Worm (Caenorhabditis elegans): ENCODE measurements around the gene C39H7.4.

Gene C39H7.4

DNA sequence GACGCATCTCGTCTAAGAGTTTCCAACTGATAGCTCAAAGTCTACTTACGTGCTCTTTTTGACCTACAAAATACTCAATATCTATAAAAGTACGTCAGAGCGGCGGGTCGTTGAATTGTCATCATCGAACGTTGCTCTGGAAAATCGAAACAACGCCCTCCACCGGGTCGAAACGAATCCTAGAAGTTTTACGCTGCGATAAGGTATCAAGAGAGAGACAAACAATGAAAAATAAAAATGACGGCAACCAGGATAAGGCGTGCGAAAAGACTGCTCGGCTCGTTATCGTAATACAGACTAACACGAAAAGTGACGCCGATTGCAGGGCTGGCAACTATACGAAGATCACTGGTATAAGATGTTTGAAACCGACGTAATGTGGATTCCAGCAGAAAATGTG, 39.8 kb upstream of the C39H7.4 start:
- TF ChIP-seq klf-2 (GFP tag; conservative IDR thresholded peaks at IDR 0.05) (no peak), flt-1 (GFP tag; IDR thresholded peaks at IDR 0.05) (no peak), tab-1 (GFP tag; IDR thresholded peaks at IDR 0.05) (no peak), cog-1 (tag; optimal IDR thresholded peaks at IDR 0.05) (no peak), ref-1 (GFP tag; conservative IDR thresholded peaks at IDR 0.05) (no peak), ztf-23 (GFP tag; IDR thresholded peaks at IDR 0.05) (no peak), med-1 (GFP tag; optimal IDR thresholded peaks at IDR 0.05; ENCODE audit: insufficient read depth) (no peak), ztf-29 (GFP tag; IDR thresholded peaks at IDR 0.05) (no peak), T22C8.4 (GFP tag; IDR thresholded peaks at IDR 0.05) (no peak)

DNA sequence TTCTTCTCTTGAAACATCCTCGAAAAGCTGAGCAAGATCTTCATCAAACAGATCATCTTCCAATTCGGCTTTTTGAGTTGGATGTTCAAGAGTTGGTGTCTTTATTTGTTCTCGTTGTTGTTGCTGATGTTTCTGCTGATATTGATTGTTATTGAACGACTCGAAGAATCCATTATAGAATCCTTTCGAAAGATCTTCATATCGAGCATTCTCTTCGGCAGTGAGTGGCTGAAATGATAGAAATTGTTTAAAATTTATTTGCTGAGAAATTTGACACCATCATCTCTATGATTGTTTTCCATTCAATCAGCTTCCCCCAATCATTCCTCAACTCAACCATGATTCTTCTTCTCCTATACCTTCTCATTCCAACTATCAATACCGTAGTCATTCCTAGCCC, 39.2 kb upstream of the C39H7.4 start, which contains the start of gene clec-178:
Gene clec-178, plus strand, starts transcription at position 301 of the 400 bp plus-strand sequence.
- TF ChIP-seq klf-2 (GFP tag; conservative IDR thresholded peaks at IDR 0.05) (no peak), cog-1 (tag; optimal IDR thresholded peaks at IDR 0.05) (no peak), ztf-23 (GFP tag; IDR thresholded peaks at IDR 0.05) (no peak), ref-1 (GFP tag; conservative IDR thresholded peaks at IDR 0.05) (no peak), med-1 (GFP tag; optimal IDR thresholded peaks at IDR 0.05; ENCODE audit: insufficient read depth) (no peak), ztf-29 (GFP tag; IDR thresholded peaks at IDR 0.05) (no peak)

ce11 chrIV:5652811-5653483, 38.5 kb upstream of the C39H7.4 start:
- TF ChIP-seq ref-1 (GFP tag; conservative IDR thresholded peaks at IDR 0.05): no peak
- no peak for TF ChIP-seq T22C8.4 (GFP tag; IDR thresholded peaks at IDR 0.05)
- TF ChIP-seq cog-1 (tag; optimal IDR thresholded peaks at IDR 0.05): no peak
- no peak for TF ChIP-seq ztf-29 (GFP tag; IDR thresholded peaks at IDR 0.05)
- TF ChIP-seq med-1 (GFP tag; optimal IDR thresholded peaks at IDR 0.05; ENCODE audit: insufficient read depth): no peak
- TF ChIP-seq flt-1 (GFP tag; IDR thresholded peaks at IDR 0.05): no peak

- no peak for TF ChIP-seq flt-1 (GFP tag; IDR thresholded peaks at IDR 0.05)
- no peak for TF ChIP-seq cog-1 (tag; optimal IDR thresholded peaks at IDR 0.05)
- no peak for TF ChIP-seq klf-2 (GFP tag; conservative IDR thresholded peaks at IDR 0.05)
- TF ChIP-seq ref-1 (GFP tag; conservative IDR thresholded peaks at IDR 0.05): no peak
- TF ChIP-seq ztf-23 (GFP tag; IDR thresholded peaks at IDR 0.05): no peak
- no peak for TF ChIP-seq T22C8.4 (GFP tag; IDR thresholded peaks at IDR 0.05)
- no peak for TF ChIP-seq med-1 (GFP tag; optimal IDR thresholded peaks at IDR 0.05; ENCODE audit: insufficient read depth)
- no peak for TF ChIP-seq tab-1 (GFP tag; IDR thresholded peaks at IDR 0.05)
- TF ChIP-seq ztf-29 (GFP tag; IDR thresholded peaks at IDR 0.05): no peak
Observed at ce11 chrIV:5650761-5651332, 36.4 kb upstream of the C39H7.4 start.

ce11 chrIV:5649073-5649583, 34.7 kb upstream of the C39H7.4 start, which contains the start of gene csn-5:
TSS of gene csn-5 (plus strand) at chrIV:5649533.
- TF ChIP-seq tab-1 (GFP tag; IDR thresholded peaks at IDR 0.05): no peak
- TF ChIP-seq ztf-23 (GFP tag; IDR thresholded peaks at IDR 0.05): no peak
- no peak for TF ChIP-seq cog-1 (tag; optimal IDR thresholded peaks at IDR 0.05)
- TF ChIP-seq ref-1 (GFP tag; conservative IDR thresholded peaks at IDR 0.05): no peak
- TF ChIP-seq flt-1 (GFP tag; IDR thresholded peaks at IDR 0.05): no peak
- no peak for TF ChIP-seq ztf-29 (GFP tag; IDR thresholded peaks at IDR 0.05)
- TF ChIP-seq T22C8.4 (GFP tag; IDR thresholded peaks at IDR 0.05): no peak
- no peak for TF ChIP-seq klf-2 (GFP tag; conservative IDR thresholded peaks at IDR 0.05)
- TF ChIP-seq med-1 (GFP tag; optimal IDR thresholded peaks at IDR 0.05; ENCODE audit: insufficient read depth): no peak

DNA sequence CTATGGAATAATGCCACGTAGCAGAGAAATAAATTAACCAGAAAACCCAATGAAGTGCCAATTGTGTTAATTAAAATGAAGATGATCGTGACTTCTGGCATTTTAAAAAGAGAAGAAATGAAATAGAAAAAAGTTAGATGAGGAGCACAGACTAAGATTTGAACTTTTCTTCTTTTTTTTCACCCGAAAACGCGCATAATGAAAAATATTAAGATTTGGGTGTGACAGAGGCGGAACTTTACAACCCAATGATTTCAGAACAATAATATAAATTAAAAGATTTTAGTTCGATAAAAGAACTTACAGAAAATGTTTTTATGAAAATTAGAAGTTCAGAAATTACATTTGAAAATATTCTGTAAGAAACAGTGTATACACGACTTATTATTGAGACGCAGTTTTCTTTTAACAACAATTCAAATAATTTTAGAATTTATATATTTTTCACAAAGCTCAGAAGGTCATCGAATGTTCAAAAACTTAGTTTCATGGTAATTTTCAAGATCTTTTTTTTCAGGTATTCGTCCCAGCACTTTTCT, 31.2 kb upstream of the C39H7.4 start, which contains the start of the genes srd-8 and B0547.2:
Gene srd-8, minus strand, starts transcription at position 101 of the 539 bp plus-strand sequence.
Gene B0547.2, plus strand, starts transcription at position 489 of the 539 bp plus-strand sequence.
- TF ChIP-seq klf-2 (GFP tag; conservative IDR thresholded peaks at IDR 0.05): no peak
- TF ChIP-seq ztf-29 (GFP tag; IDR thresholded peaks at IDR 0.05): no peak
- no peak for TF ChIP-seq flt-1 (GFP tag; IDR thresholded peaks at IDR 0.05)
- no peak for TF ChIP-seq ref-1 (GFP tag; conservative IDR thresholded peaks at IDR 0.05)
- TF ChIP-seq tab-1 (GFP tag; IDR thresholded peaks at IDR 0.05): no peak
- no peak for TF ChIP-seq cog-1 (tag; optimal IDR thresholded peaks at IDR 0.05)
- TF ChIP-seq med-1 (GFP tag; optimal IDR thresholded peaks at IDR 0.05; ENCODE audit: insufficient read depth): no peak
- no peak for TF ChIP-seq ztf-23 (GFP tag; IDR thresholded peaks at IDR 0.05)
- TF ChIP-seq T22C8.4 (GFP tag; IDR thresholded peaks at IDR 0.05): no peak

ce11 chrIV:5635551-5635950, 21.1 kb upstream of the C39H7.4 start, which contains the start of gene srd-13:
TSS of gene srd-13 (minus strand) at chrIV:5635651.
- no peak for TF ChIP-seq flt-1 (GFP tag; IDR thresholded peaks at IDR 0.05)
- no peak for TF ChIP-seq T22C8.4 (GFP tag; IDR thresholded peaks at IDR 0.05)
- no peak for TF ChIP-seq med-1 (GFP tag; optimal IDR thresholded peaks at IDR 0.05; ENCODE audit: insufficient read depth)

DNA sequence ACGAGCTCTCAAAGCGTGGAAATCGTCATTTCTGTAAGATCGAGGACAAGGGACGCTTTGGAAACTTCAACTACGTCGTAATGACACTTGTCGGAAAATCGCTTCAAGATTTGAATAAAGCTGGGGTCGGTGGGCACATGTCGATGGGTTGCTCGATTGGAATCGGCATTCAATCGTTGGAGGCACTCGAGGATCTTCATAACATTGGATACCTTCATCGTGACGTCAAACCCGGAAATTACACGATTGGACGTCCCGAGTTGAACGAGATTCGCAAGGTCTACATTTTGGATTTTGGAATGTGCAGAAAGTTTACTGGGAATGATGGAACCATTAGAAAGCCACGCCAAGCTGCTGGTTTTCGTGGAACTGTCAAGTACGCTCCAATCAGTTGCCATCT, 18.1 kb upstream of the C39H7.4 start:
- TF ChIP-seq T22C8.4 (GFP tag; IDR thresholded peaks at IDR 0.05) (no peak), flt-1 (GFP tag; IDR thresholded peaks at IDR 0.05) (no peak), med-1 (GFP tag; optimal IDR thresholded peaks at IDR 0.05; ENCODE audit: insufficient read depth) (no peak), tab-1 (GFP tag; IDR thresholded peaks at IDR 0.05) (no peak), klf-2 (GFP tag; conservative IDR thresholded peaks at IDR 0.05) (no peak), ref-1 (GFP tag; conservative IDR thresholded peaks at IDR 0.05) (no peak), ztf-23 (GFP tag; IDR thresholded peaks at IDR 0.05) (no peak), cog-1 (tag; optimal IDR thresholded peaks at IDR 0.05) (no peak), ztf-29 (GFP tag; IDR thresholded peaks at IDR 0.05) (no peak)

- no peak for TF ChIP-seq klf-2 (GFP tag; conservative IDR thresholded peaks at IDR 0.05)
- no peak for TF ChIP-seq ref-1 (GFP tag; conservative IDR thresholded peaks at IDR 0.05)
- TF ChIP-seq T22C8.4 (GFP tag; IDR thresholded peaks at IDR 0.05): no peak
- no peak for TF ChIP-seq ztf-23 (GFP tag; IDR thresholded peaks at IDR 0.05)
- TF ChIP-seq tab-1 (GFP tag; IDR thresholded peaks at IDR 0.05): no peak
- TF ChIP-seq flt-1 (GFP tag; IDR thresholded peaks at IDR 0.05): no peak
- no peak for TF ChIP-seq cog-1 (tag; optimal IDR thresholded peaks at IDR 0.05)
- TF ChIP-seq med-1 (GFP tag; optimal IDR thresholded peaks at IDR 0.05; ENCODE audit: insufficient read depth): no peak
- no peak for TF ChIP-seq ztf-29 (GFP tag; IDR thresholded peaks at IDR 0.05)
Observed at ce11 chrIV:5631628-5632027, 17.2 kb upstream of the C39H7.4 start, which contains the start of gene ttbk-8.2. TSS of gene ttbk-8.2 (plus strand) at chrIV:5631928.

Measured in whole organism, midembryonic.